Worm (Caenorhabditis elegans): ENCODE data around the gene his-37.
A peak's percentile ranks its signal among the peaks of the same experiment; 100 is the strongest.

Gene his-37

DNA sequence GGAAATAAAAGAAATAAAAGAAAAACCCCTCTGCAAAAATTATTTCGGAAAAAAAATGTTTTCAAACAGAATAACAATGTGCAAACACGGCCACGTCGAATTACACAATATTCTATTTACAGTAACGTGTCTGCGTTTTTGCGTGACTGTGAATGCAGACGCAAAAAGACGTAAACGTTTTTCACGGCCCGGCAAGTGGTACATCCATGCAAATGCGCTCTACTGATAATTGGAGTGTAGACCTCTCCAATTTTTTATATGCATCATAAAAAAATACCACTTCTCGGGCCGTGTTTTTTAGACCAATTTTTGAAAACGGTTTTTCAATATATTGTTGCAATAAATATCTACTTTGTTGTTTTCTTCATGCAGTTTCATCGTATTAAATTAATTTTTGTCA is 2.6 kb downstream of the his-37 start, which contains the start of gene nstp-10 (continued):
- peak; percentile 75; the same call in 1 of the 2 replicates for TF ChIP-seq hsf-1 (GFP tag; IDR thresholded peaks at IDR 0.05)
- no peak for TF ChIP-seq lsy-27 (tag; optimal IDR thresholded peaks at IDR 0.05; ENCODE audit: borderline replicate concordance, insufficient read depth)
- peak; percentile 86 for TF ChIP-seq lin-54 (GFP tag; optimal IDR thresholded peaks at IDR 0.05)
- no peak for TF ChIP-seq dpff-1 (tag; optimal IDR thresholded peaks at IDR 0.05)
- TF ChIP-seq ets-4 (GFP tag; optimal IDR thresholded peaks at IDR 0.05): no peak
- TF ChIP-seq mel-28 (tag; optimal IDR thresholded peaks at IDR 0.05; ENCODE audit: borderline replicate concordance): no peak
- TF ChIP-seq egl-18 (GFP tag; IDR thresholded peaks at IDR 0.05): no peak
- no peak for TF ChIP-seq atf-7 (tag; optimal IDR thresholded peaks at IDR 0.05)
- TF ChIP-seq nhr-90 (tag; optimal IDR thresholded peaks at IDR 0.05): no peak
- TF ChIP-seq mxl-1 (tag; optimal IDR thresholded peaks at IDR 0.05): no peak
- TF ChIP-seq Y53G8AR.9 (GFP tag; conservative IDR thresholded peaks at IDR 0.05): peak; percentile 68; the same call in 1 of the 2 replicates
- TF ChIP-seq athp-1 (tag; optimal IDR thresholded peaks at IDR 0.05): peak; percentile 88
- TF ChIP-seq egl-44 (GFP tag; IDR thresholded peaks at IDR 0.05): no peak
- peak; percentile 83 for TF ChIP-seq C17E4.6 (GFP tag; IDR thresholded peaks at IDR 0.05)
- TF ChIP-seq ztf-3 (GFP tag; optimal IDR thresholded peaks at IDR 0.05): no peak
- TF ChIP-seq ekl-4 (GFP tag; IDR thresholded peaks at IDR 0.05): peak; percentile 79
- TF ChIP-seq F55B11.4 (tag; optimal IDR thresholded peaks at IDR 0.05; ENCODE audit: borderline replicate concordance, insufficient read depth): no peak
- peak; percentile 77; the same call in 1 of the 2 replicates for TF ChIP-seq Y79H2A.3 (GFP tag; conservative IDR thresholded peaks at IDR 0.05)
- TF ChIP-seq mcd-1 (GFP tag; IDR thresholded peaks at IDR 0.05): peak; percentile 95
- TF ChIP-seq xnd-1 (tag; optimal IDR thresholded peaks at IDR 0.05): peak; percentile 91
- TF ChIP-seq F57C9.4 (tag; optimal IDR thresholded peaks at IDR 0.05): no peak
- TF ChIP-seq nfyb-1 (GFP tag; IDR thresholded peaks at IDR 0.05): peak; percentile 77
- TF ChIP-seq ceh-27 (GFP tag; optimal IDR thresholded peaks at IDR 0.05): peak; percentile 85
- no peak for TF ChIP-seq tbx-9 (tag; optimal IDR thresholded peaks at IDR 0.05; ENCODE audit: borderline replicate concordance)
- peak; percentile 89 for TF ChIP-seq tlf-1 (GFP tag; optimal IDR thresholded peaks at IDR 0.05)
- TF ChIP-seq madf-6 (GFP tag; IDR thresholded peaks at IDR 0.05): peak; percentile 97
- peak; percentile 25; the same call in 1 of the 2 replicates for TF ChIP-seq F39B2.1 (GFP tag; IDR thresholded peaks at IDR 0.05)
- TF ChIP-seq rcor-1 (GFP tag; IDR thresholded peaks at IDR 0.05): peak; percentile 89
- peak; percentile 88 for TF ChIP-seq snpc-3.4 (tag; optimal IDR thresholded peaks at IDR 0.05)
- no peak for TF ChIP-seq B0035.1 (tag; optimal IDR thresholded peaks at IDR 0.05)
- no peak for TF ChIP-seq ccch-3 (GFP tag; optimal IDR thresholded peaks at IDR 0.05)
- 0 out of 2 replicates have a peak, but pooled peaks have one; percentile 43 for TF ChIP-seq attf-3 (GFP tag; conservative IDR thresholded peaks at IDR 0.05)
- TF ChIP-seq pbrm-1 (GFP tag; IDR thresholded peaks at IDR 0.05): peak; percentile 94
- peak; percentile 79 for TF ChIP-seq dpl-1 (GFP tag; optimal IDR thresholded peaks at IDR 0.05)
- peak; percentile 74 for TF ChIP-seq F33H1.4 (GFP tag; IDR thresholded peaks at IDR 0.05)
- TF ChIP-seq dox-1 (GFP tag; IDR thresholded peaks at IDR 0.05): peak; percentile 97
- TF ChIP-seq sptf-2 (GFP tag; optimal IDR thresholded peaks at IDR 0.05): peak; percentile 50
- TF ChIP-seq aptf-2 (GFP tag; conservative IDR thresholded peaks at IDR 0.05): 0 out of 2 replicates have a peak, but pooled peaks have one; percentile 39
- peak; percentile 59 for TF ChIP-seq snpc-4 (GFP tag; optimal IDR thresholded peaks at IDR 0.05)
- peak; percentile 60 to 78 (median 74) for TF ChIP-seq snpc-4 (tag; optimal IDR thresholded peaks at IDR 0.05)
- no peak for TF ChIP-seq K12H6.12 (tag; optimal IDR thresholded peaks at IDR 0.05)
- peak; percentile 72; the same call in 1 of the 2 replicates for TF ChIP-seq lin-26 (GFP tag; IDR thresholded peaks at IDR 0.05)
- TF ChIP-seq mes-4 (tag; optimal IDR thresholded peaks at IDR 0.05): no peak
- peak; percentile 91 for TF ChIP-seq madf-3 (GFP tag; IDR thresholded peaks at IDR 0.05)
- 0 out of 2 replicates have a peak, but pooled peaks have one; percentile 75 for TF ChIP-seq ztf-25 (GFP tag; IDR thresholded peaks at IDR 0.05)
- peak; percentile 89 for TF ChIP-seq unc-130 (GFP tag; optimal IDR thresholded peaks at IDR 0.05)
- peak; percentile 97 for TF ChIP-seq D2030.7 (GFP tag; IDR thresholded peaks at IDR 0.05)

Data from whole organism, young adult.